Fruit fly (Drosophila melanogaster) whole organism, embryonic: ENCODE measurements around the gene Ubc6.
A peak's percentile ranks its signal among the peaks of the same experiment; 100 is the strongest.

Experiments
- Atf3 ChIP-seq: fragments of 200-800 bp; sonication (Bioruptor generic); optimal IDR thresholded peaks from 3 replicates; lab custom pipeline; 2016; ENCODE audit warnings: missing biosample characterization, missing genetic modification characterization
- Atf6 ChIP-seq: fragments of 200-800 bp; sonication (Bioruptor generic); IDR thresholded peaks from 2 replicates; pipeline ENCODE4 v1.3.6; 2022; ENCODE audit warnings: missing biosample characterization, missing genetic modification characterization
- CG10209 ChIP-seq: fragments of 200-800 bp; sonication (Bioruptor generic); optimal IDR thresholded peaks from 3 replicates; lab custom pipeline; 2017; ENCODE audit warnings: missing biosample characterization, mild to moderate bottlenecking, missing genetic modification characterization, missing genetic modification reagents
- CG12744 ChIP-seq: fragments of 200-800 bp; sonication (Bioruptor generic); optimal IDR thresholded peaks from 2 replicates; lab custom pipeline; 2016; ENCODE audit warnings: missing biosample characterization, missing genetic modification characterization
- CG13296 ChIP-seq: fragments of 200-800 bp; sonication (Bioruptor generic); optimal IDR thresholded peaks from 3 replicates; lab custom pipeline; 2018; ENCODE audit warnings: missing biosample characterization, mild to moderate bottlenecking, missing genetic modification characterization
- CG3847 ChIP-seq: fragments of 200-800 bp; sonication (Bioruptor generic); IDR thresholded peaks from 2 replicates; pipeline ENCODE4 v1.3.6; 2022; ENCODE audit warnings: missing biosample characterization, missing genetic modification characterization
- CG5245 ChIP-seq: fragments of 200-800 bp; sonication (Bioruptor generic); optimal IDR thresholded peaks from 3 replicates; lab custom pipeline; 2016; ENCODE audit warnings: missing biosample characterization, missing genetic modification characterization
- CG6272 ChIP-seq: fragments of 200-800 bp; sonication (Bioruptor generic); IDR thresholded peaks from 2 replicates; pipeline ENCODE4 v1.3.6; 2022; ENCODE audit warnings: missing biosample characterization, missing genetic modification characterization
- CG6765 ChIP-seq: fragments of 200-800 bp; sonication (Bioruptor generic); optimal IDR thresholded peaks from 3 replicates; lab custom pipeline; 2017; ENCODE audit warnings: missing biosample characterization, mild to moderate bottlenecking, missing genetic modification characterization
- CG8281 ChIP-seq: fragments of 200-800 bp; sonication (Bioruptor generic); optimal IDR thresholded peaks from 2 replicates; lab custom pipeline; 2018; ENCODE audit warnings: missing biosample characterization, mild to moderate bottlenecking, missing genetic modification characterization, moderate library complexity
- CG8290 ChIP-seq, 3 experiments: fragments of 200-800 bp; sonication (Bioruptor generic); optimal IDR thresholded peaks; 2 replicates each; lab custom pipeline; 2016 to 2019; ENCODE audit warnings: missing biosample characterization in 3 of 3, missing genetic modification characterization in 3 of 3, mild to moderate bottlenecking in 2 of 3, moderate library complexity in 1 of 3
- CG8388 ChIP-seq: fragments of 200-800 bp; sonication (Bioruptor generic); optimal IDR thresholded peaks from 2 replicates; lab custom pipeline; 2019; ENCODE audit warnings: missing biosample characterization, mild to moderate bottlenecking, missing genetic modification characterization, moderate library complexity
- CG8765 ChIP-seq: fragments of 200-800 bp; sonication (Bioruptor generic); IDR thresholded peaks from 2 replicates; pipeline ENCODE4 v1.3.6; 2022; ENCODE audit warnings: missing biosample characterization, missing genetic modification characterization
- CG9215 ChIP-seq: fragments of 200-800 bp; sonication (Bioruptor generic); IDR thresholded peaks from 2 replicates; pipeline ENCODE4 v1.3.6; 2022; ENCODE audit warnings: missing biosample characterization, missing genetic modification characterization
- CTCF ChIP-seq: fragments of 200-800 bp; sonication (Bioruptor generic); optimal IDR thresholded peaks from 2 replicates; lab custom pipeline; 2017; ENCODE audit warnings: missing biosample characterization, mild to moderate bottlenecking, missing genetic modification characterization, moderate library complexity
- Dfd ChIP-seq, 2 experiments: fragments of >200 bp; optimal IDR thresholded peaks; 2 replicates each; lab custom pipeline; 2017; ENCODE audit warnings: missing biosample characterization in 2 of 2, missing genetic modification characterization in 2 of 2
- Dip3 ChIP-seq: fragments of 200-800 bp; sonication (Bioruptor generic); optimal IDR thresholded peaks from 3 replicates; lab custom pipeline; 2016; ENCODE audit warnings: missing biosample characterization, missing genetic modification characterization
- Eip74EF ChIP-seq, 2 experiments: fragments of 200-800 bp in 1 of 2; fragments of >200 bp in 1 of 2; sonication (Bioruptor generic) in 1 of 2; optimal IDR thresholded peaks; 2 replicates each; lab custom pipeline; 2017 to 2019; ENCODE audit warnings: missing biosample characterization in 2 of 2, missing genetic modification characterization in 2 of 2, mild to moderate bottlenecking in 1 of 2, moderate library complexity in 1 of 2
- Fer1 ChIP-seq: fragments of 200-800 bp; sonication (Bioruptor generic); optimal IDR thresholded peaks from 2 replicates; lab custom pipeline; 2017; ENCODE audit warnings: missing biosample characterization, mild to moderate bottlenecking, missing genetic modification characterization
- Gug ChIP-seq: fragments of 200-800 bp; sonication (Bioruptor generic); IDR thresholded peaks from 4 replicates; pipeline ENCODE4 v1.3.6; 2022; ENCODE audit warnings: missing biosample characterization, missing genetic modification characterization
- Hey ChIP-seq: fragments of 200-800 bp; sonication (Bioruptor generic); optimal IDR thresholded peaks from 3 replicates; lab custom pipeline; 2018; ENCODE audit warnings: missing biosample characterization, mild to moderate bottlenecking, missing genetic modification characterization
- HmgZ ChIP-seq: fragments of 200-800 bp; sonication (Bioruptor generic); optimal IDR thresholded peaks from 2 replicates; lab custom pipeline; 2018; ENCODE audit warnings: missing biosample characterization, mild to moderate bottlenecking, missing genetic modification characterization
- Hmx ChIP-seq: fragments of 200-800 bp; sonication (Bioruptor generic); optimal IDR thresholded peaks from 2 replicates; lab custom pipeline; 2016; ENCODE audit warnings: missing biosample characterization, missing genetic modification characterization
- Nf-YA ChIP-seq: fragments of 200-800 bp; sonication (Bioruptor generic); IDR thresholded peaks from 2 replicates; pipeline ENCODE4 v1.3.6; 2022; ENCODE audit warnings: missing biosample characterization, missing genetic modification characterization
- Sry-δ ChIP-seq: fragments of 200-800 bp; sonication (Bioruptor generic); optimal IDR thresholded peaks from 2 replicates; lab custom pipeline; 2016; ENCODE audit warnings: missing biosample characterization, missing genetic modification characterization
- TFAM ChIP-seq: fragments of 200-800 bp; sonication (Bioruptor generic); optimal IDR thresholded peaks from 2 replicates; lab custom pipeline; 2017; ENCODE audit warnings: missing biosample characterization, missing genetic modification characterization, inconsistent platforms
- YL-1 ChIP-seq: fragments of 200-800 bp; sonication (Bioruptor generic); optimal IDR thresholded peaks from 3 replicates; lab custom pipeline; 2017; ENCODE audit warnings: missing biosample characterization, mild to moderate bottlenecking, missing genetic modification characterization
- al ChIP-seq: fragments of 200-800 bp; sonication (Bioruptor generic); IDR thresholded peaks from 2 replicates; pipeline ENCODE4 v1.3.6; 2022; ENCODE audit warnings: missing biosample characterization, missing genetic modification characterization
- bcd ChIP-seq: fragments of 200-800 bp; sonication (Bioruptor generic); optimal IDR thresholded peaks from 2 replicates; lab custom pipeline; 2017; ENCODE audit warnings: missing biosample characterization, mild to moderate bottlenecking, missing genetic modification characterization
- chif ChIP-seq, 2 experiments: fragments of 200-800 bp; sonication (Bioruptor generic); optimal IDR thresholded peaks; 3 replicates each; lab custom pipeline; 2016; ENCODE audit warnings: missing biosample characterization in 2 of 2, missing genetic modification characterization in 2 of 2
- chinmo ChIP-seq: fragments of 200-800 bp; sonication (Bioruptor generic); IDR thresholded peaks from 4 replicates; pipeline ENCODE4 v1.3.6; 2022; ENCODE audit warnings: missing biosample characterization, missing genetic modification characterization; ENCODE audit not compliant: partially characterized antibody
- croc ChIP-seq: fragments of 200-800 bp; sonication (Bioruptor generic); conservative IDR thresholded peaks from 3 replicates; pipeline ENCODE4 v1.3.6; 2022; ENCODE audit warnings: missing biosample characterization, missing genetic modification characterization
- crp ChIP-seq, 2 experiments: fragments of 200-800 bp; sonication (Bioruptor generic); optimal IDR thresholded peaks; 2 replicates in 1 of 2; 3 replicates in 1 of 2; lab custom pipeline; 2017; ENCODE audit warnings: missing biosample characterization in 2 of 2, missing genetic modification characterization in 2 of 2, mild to moderate bottlenecking in 1 of 2, moderate library complexity in 1 of 2
- dan ChIP-seq: fragments of 200-800 bp; sonication (Bioruptor generic); IDR thresholded peaks from 2 replicates; pipeline ENCODE4 v1.3.6; 2022; ENCODE audit warnings: missing biosample characterization, missing genetic modification characterization
- dmrt99B ChIP-seq: fragments of 200-800 bp; sonication (Bioruptor generic); optimal IDR thresholded peaks from 2 replicates; lab custom pipeline; 2018; ENCODE audit warnings: missing biosample characterization, mild to moderate bottlenecking, missing genetic modification characterization, moderate library complexity
- exex ChIP-seq: fragments of 200-800 bp; sonication (Bioruptor generic); optimal IDR thresholded peaks from 4 replicates; lab custom pipeline; 2018; ENCODE audit warnings: missing biosample characterization, mild to moderate bottlenecking, missing genetic modification characterization, moderate library complexity
- gce ChIP-seq: fragments of 200-800 bp; sonication (Bioruptor generic); IDR thresholded peaks from 3 replicates; pipeline ENCODE4 v1.3.6; 2022; ENCODE audit warnings: missing biosample characterization, missing genetic modification characterization
- ham ChIP-seq: fragments of 200-800 bp; sonication (Bioruptor generic); IDR thresholded peaks from 2 replicates; pipeline ENCODE4 v1.3.6; 2022; ENCODE audit warnings: missing biosample characterization, missing genetic modification characterization
- lov ChIP-seq, 2 experiments: fragments of 200-800 bp in 1 of 2; fragments of >200 bp in 1 of 2; sonication (Bioruptor generic) in 1 of 2; IDR thresholded peaks in 1 of 2; optimal IDR thresholded peaks in 1 of 2; 2 replicates in 1 of 2; 3 replicates in 1 of 2; pipeline versions ENCODE4 v1.3.6 to Lab custom; 2017 to 2022; ENCODE audit warnings: missing biosample characterization in 1 of 2, missing genetic modification characterization in 1 of 2
- mam ChIP-seq: fragments of 200-800 bp; sonication (Bioruptor generic); optimal IDR thresholded peaks from 3 replicates; lab custom pipeline; 2016; ENCODE audit warnings: missing biosample characterization, missing genetic modification characterization
- pb ChIP-seq: fragments of 200-800 bp; sonication (Bioruptor generic); optimal IDR thresholded peaks from 3 replicates; lab custom pipeline; 2016; ENCODE audit warnings: missing biosample characterization, missing genetic modification characterization
- peb ChIP-seq: fragments of 200-800 bp; sonication (Bioruptor generic); IDR thresholded peaks from 2 replicates; pipeline ENCODE4 v1.3.6; 2022; ENCODE audit warnings: missing biosample characterization, missing genetic modification characterization
- rib ChIP-seq: fragments of 200-800 bp; sonication (Bioruptor generic); IDR thresholded peaks from 2 replicates; pipeline ENCODE4 v1.3.6; 2022; ENCODE audit warnings: missing biosample characterization, missing genetic modification characterization
- salm ChIP-seq: fragments of 200-800 bp; sonication (Bioruptor generic); optimal IDR thresholded peaks from 2 replicates; lab custom pipeline; 2018; ENCODE audit warnings: missing biosample characterization, mild to moderate bottlenecking, missing genetic modification characterization
- scrt ChIP-seq: fragments of 200-800 bp; sonication (Bioruptor generic); optimal IDR thresholded peaks from 2 replicates; lab custom pipeline; 2018; ENCODE audit warnings: missing biosample characterization, mild to moderate bottlenecking, missing genetic modification characterization, moderate library complexity
- sna ChIP-seq: fragments of 200-800 bp; sonication (Bioruptor generic); IDR thresholded peaks from 2 replicates; pipeline ENCODE4 v1.3.6; 2022; ENCODE audit warnings: missing biosample characterization, missing genetic modification characterization; ENCODE audit not compliant: partially characterized antibody
- sob ChIP-seq: fragments of 200-800 bp; sonication (Bioruptor generic); IDR thresholded peaks from 2 replicates; pipeline ENCODE4 v1.3.6; 2022; ENCODE audit warnings: missing biosample characterization, missing genetic modification characterization
- sr ChIP-seq: fragments of 200-800 bp; sonication (Bioruptor generic); IDR thresholded peaks from 3 replicates; pipeline ENCODE4 v1.3.6; 2022; ENCODE audit warnings: missing biosample characterization, missing genetic modification characterization
- usp ChIP-seq: fragments of >200 bp; optimal IDR thresholded peaks from 2 replicates; lab custom pipeline; 2017; ENCODE audit warnings: missing biosample characterization, missing genetic modification characterization
- vfl ChIP-seq: fragments of 200-800 bp; sonication (Bioruptor generic); optimal IDR thresholded peaks from 2 replicates; lab custom pipeline; 2016; ENCODE audit warnings: missing biosample characterization, missing genetic modification characterization
- z ChIP-seq: fragments of 200-800 bp; sonication (Bioruptor generic); IDR thresholded peaks from 3 replicates; pipeline ENCODE4 v1.3.6; 2022; ENCODE audit warnings: missing biosample characterization, missing genetic modification characterization
- zfh2 ChIP-seq: fragments of 200-800 bp; sonication (Bioruptor generic); optimal IDR thresholded peaks from 2 replicates; lab custom pipeline; 2016; ENCODE audit warnings: missing biosample characterization, missing genetic modification characterization

The Ubc6 gene

DNA sequence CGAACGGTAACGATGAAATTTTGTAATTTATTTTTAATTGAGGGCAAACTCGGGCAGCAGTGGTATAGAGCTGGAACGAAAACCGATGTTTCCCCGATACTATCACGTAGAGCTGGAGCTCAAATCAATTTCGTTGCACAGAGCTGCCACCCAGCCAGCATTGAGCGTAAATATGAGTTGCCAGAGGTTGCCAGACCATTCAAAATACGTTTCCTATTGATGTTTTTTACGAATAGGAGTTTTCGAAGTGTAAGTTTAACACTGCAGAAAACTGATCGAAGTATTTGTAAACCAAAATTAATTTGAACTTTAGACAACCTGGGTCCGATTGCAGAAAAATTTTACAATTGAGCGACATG lies at the start of gene Ubc6 (continued):
- TF ChIP-seq rib (GFP tag; lab: Robert Waterston, UW), result no peak
- TF ChIP-seq sna (GFP tag; lab: Robert Waterston, UW), result no peak
- peak; percentile 79 for TF ChIP-seq CG6272 (GFP tag; lab: Robert Waterston, UW)
- TF ChIP-seq CG13296, result no peak
- TF ChIP-seq crp (GFP tag; optimal IDR thresholded peaks at IDR 0.05; lab: Kevin White, UChicago), result peak in 1 of 2 experiments; percentile 31
- TF ChIP-seq lov (optimal IDR thresholded peaks at IDR 0.05; lab: Kevin White, UChicago), result no peak
- TF ChIP-seq lov (GFP tag; IDR thresholded peaks at IDR 0.05; lab: Robert Waterston, UW), result no peak
- no peak for TF ChIP-seq CG3847
- no peak for TF ChIP-seq Hmx (GFP tag; lab: Kevin White, UChicago)
- peak; percentile 25 for TF ChIP-seq CG5245
- TF ChIP-seq usp (GFP tag; lab: Kevin White, UChicago), result no peak
- peak; percentile 93 for TF ChIP-seq HmgZ
- TF ChIP-seq Eip74EF (GFP tag; optimal IDR thresholded peaks at IDR 0.05; lab: Kevin White, UChicago), result no peak
- TF ChIP-seq pb, result peak; percentile 65
- no peak for TF ChIP-seq sob (GFP tag; lab: Robert Waterston, UW)
- peak; percentile 18 for TF ChIP-seq CG8388
- peak; percentile 11 for TF ChIP-seq Hey (tag; lab: Kevin White, UChicago)
- peak; percentile 86 for TF ChIP-seq zfh2 (GFP tag; lab: Kevin White, UChicago)
- peak; percentile 32 for TF ChIP-seq CG12744 (GFP tag; lab: Kevin White, UChicago)
- TF ChIP-seq Sry-δ (GFP tag; lab: Kevin White, UChicago), result peak; percentile 100
- peak; percentile 86 for TF ChIP-seq CG8290 (GFP tag; optimal IDR thresholded peaks at IDR 0.05; lab: Kevin White, UChicago)
- peak; percentile 40 to 91 for TF ChIP-seq CG8290 (tag; optimal IDR thresholded peaks at IDR 0.05; lab: Kevin White, UChicago)
- TF ChIP-seq CG8281 (tag; lab: Kevin White, UChicago), result no peak
- no peak for TF ChIP-seq peb (GFP tag; lab: Robert Waterston, UW)
- peak; percentile 72 for TF ChIP-seq Dip3
- TF ChIP-seq croc (GFP tag; lab: Robert Waterston, UW), result no peak
- TF ChIP-seq Nf-YA (GFP tag; lab: Robert Waterston, UW), result no peak
- peak; percentile 62 for TF ChIP-seq exex (tag; lab: Kevin White, UChicago)
- TF ChIP-seq Atf3, result peak; percentile 71
- TF ChIP-seq salm (tag; lab: Kevin White, UChicago), result peak; percentile 11
- peak; percentile 74 for TF ChIP-seq CTCF (GFP tag; lab: Kevin White, UChicago)
- TF ChIP-seq dmrt99B (tag; lab: Kevin White, UChicago), result peak; percentile 40
- TF ChIP-seq chinmo (GFP tag; lab: Robert Waterston, UW), result no peak
- peak; percentile 76 for TF ChIP-seq vfl (GFP tag; lab: Kevin White, UChicago)
- no peak for TF ChIP-seq z (GFP tag; lab: Robert Waterston, UW)
- TF ChIP-seq CG8765, result no peak
- TF ChIP-seq dan (GFP tag; lab: Robert Waterston, UW), result no peak
- no peak for TF ChIP-seq Dfd (GFP tag; optimal IDR thresholded peaks at IDR 0.05; lab: Kevin White, UChicago)
- TF ChIP-seq Atf6 (GFP tag; lab: Robert Waterston, UW), result no peak
- peak; percentile 32 for TF ChIP-seq Fer1 (GFP tag; lab: Kevin White, UChicago)
- TF ChIP-seq YL-1, result peak; percentile 59
- TF ChIP-seq TFAM (GFP tag; lab: Kevin White, UChicago), result no peak
- TF ChIP-seq gce, result no peak
- peak; percentile 40 for TF ChIP-seq CG6765
- peak; percentile 22 to 81 for TF ChIP-seq chif (GFP tag; optimal IDR thresholded peaks at IDR 0.05; lab: Kevin White, UChicago)
- no peak for TF ChIP-seq sr (GFP tag; lab: Robert Waterston, UW)
- TF ChIP-seq al (GFP tag; lab: Robert Waterston, UW), result no peak
- peak; percentile 51 for TF ChIP-seq bcd (GFP tag; lab: Kevin White, UChicago)
- no peak for TF ChIP-seq ham (GFP tag; lab: Robert Waterston, UW)
- peak; percentile 85 for TF ChIP-seq mam (GFP tag; lab: Kevin White, UChicago)
- no peak for TF ChIP-seq CG9215 (GFP tag; lab: Robert Waterston, UW)
- TF ChIP-seq scrt (GFP tag; lab: Kevin White, UChicago), result no peak
- peak; percentile 87 for TF ChIP-seq Gug (GFP tag; lab: Robert Waterston, UW)
- TF ChIP-seq CG10209 (GFP tag; lab: Kevin White, UChicago), result no peak
